Worm (Caenorhabditis elegans) whole organism, mixed stage, embryonic: ENCODE data around the gene C15H9.4.

ENCODE experiments used
- M03D4.4 ChIP-seq: sonication (generic microtip); optimal IDR thresholded peaks from 2 replicates; lab custom pipeline; 2017; ENCODE audit warnings: mild to moderate bottlenecking, missing genetic modification characterization, missing compliant biosample characterization
- blmp-1 ChIP-seq: fragments of 150-350 bp; optimal IDR thresholded peaks from 2 replicates; lab custom pipeline; 2014; ENCODE audit warnings: missing biosample characterization, missing genetic modification characterization
- ces-1 ChIP-seq: fragments of 150-350 bp; optimal IDR thresholded peaks from 2 replicates; lab custom pipeline; 2014; ENCODE audit warnings: missing biosample characterization, missing genetic modification reagents, missing genetic modification characterization
- cnd-1 ChIP-seq: fragments of 200-800 bp; sonication (Bioruptor generic); optimal IDR thresholded peaks from 2 replicates; lab custom pipeline; 2018; ENCODE audit warnings: mild to moderate bottlenecking, missing genetic modification characterization, missing compliant biosample characterization
- elt-1 ChIP-seq: sonication (generic microtip); optimal IDR thresholded peaks from 2 replicates; lab custom pipeline; 2017; ENCODE audit warnings: missing genetic modification characterization, mild to moderate bottlenecking, missing compliant biosample characterization, antibody characterized with exemption, moderate library complexity, borderline replicate concordance; ENCODE audit not compliant: insufficient read depth
- ham-2 ChIP-seq: fragments of 200-800 bp; sonication (Bioruptor generic); optimal IDR thresholded peaks from 2 replicates; lab custom pipeline; 2018; ENCODE audit warnings: mild to moderate bottlenecking, missing genetic modification characterization, missing compliant biosample characterization
- hlh-1 ChIP-seq: fragments of 150-350 bp; optimal IDR thresholded peaks from 2 replicates; lab custom pipeline; 2014; ENCODE audit warnings: missing biosample characterization, missing genetic modification reagents, missing genetic modification characterization
- lin-13 ChIP-seq: fragments of 150-350 bp; optimal IDR thresholded peaks from 2 replicates; lab custom pipeline; 2014; ENCODE audit warnings: missing biosample characterization, missing genetic modification characterization
- mab-5 ChIP-seq: fragments of 150-350 bp; optimal IDR thresholded peaks from 2 replicates; lab custom pipeline; 2014; ENCODE audit warnings: missing biosample characterization, missing genetic modification characterization
- mep-1 ChIP-seq: fragments of 150-350 bp; optimal IDR thresholded peaks from 2 replicates; lab custom pipeline; 2017; ENCODE audit warnings: missing biosample characterization, missing genetic modification reagents, missing genetic modification characterization, inconsistent platforms
- mls-2 ChIP-seq: sonication (generic microtip); optimal IDR thresholded peaks from 2 replicates; lab custom pipeline; 2016; ENCODE audit warnings: mild to moderate bottlenecking, missing genetic modification characterization, moderate library complexity, missing compliant biosample characterization
- nhr-12 ChIP-seq: fragments of 150-350 bp; optimal IDR thresholded peaks from 2 replicates; lab custom pipeline; 2014; ENCODE audit warnings: missing biosample characterization, missing genetic modification characterization
- nhr-2 ChIP-seq: fragments of 150-350 bp; optimal IDR thresholded peaks from 2 replicates; lab custom pipeline; 2014; ENCODE audit warnings: missing biosample characterization, missing genetic modification characterization
- nhr-237 ChIP-seq: fragments of 150-350 bp; optimal IDR thresholded peaks from 2 replicates; lab custom pipeline; 2014; ENCODE audit warnings: missing biosample characterization, missing genetic modification characterization
- nhr-76 ChIP-seq: sonication (generic microtip); optimal IDR thresholded peaks from 2 replicates; lab custom pipeline; 2017; ENCODE audit warnings: missing biosample characterization, missing genetic modification characterization
- pha-4 ChIP-seq: fragments of 150-350 bp; optimal IDR thresholded peaks from 2 replicates; lab custom pipeline; 2018; ENCODE audit warnings: missing biosample characterization, missing genetic modification reagents, missing genetic modification characterization
- sem-2 ChIP-seq: fragments of 200-800 bp; sonication (Bioruptor generic); optimal IDR thresholded peaks from 2 replicates; lab custom pipeline; 2018; ENCODE audit warnings: mild to moderate bottlenecking, missing genetic modification characterization, missing compliant biosample characterization
- sptf-1 ChIP-seq: sonication (generic microtip); optimal IDR thresholded peaks from 2 replicates; lab custom pipeline; 2017; ENCODE audit warnings: mild to moderate bottlenecking, missing genetic modification characterization, moderate library complexity, missing compliant biosample characterization
- unc-120 ChIP-seq: sonication (generic microtip); optimal IDR thresholded peaks from 2 replicates; lab custom pipeline; 2017; ENCODE audit warnings: missing genetic modification characterization, missing compliant biosample characterization; ENCODE audit not compliant: poor library complexity, severe bottlenecking
- unc-39 ChIP-seq: fragments of 150-350 bp; optimal IDR thresholded peaks from 2 replicates; lab custom pipeline; 2014; ENCODE audit warnings: missing biosample characterization, missing genetic modification characterization
- unc-62 ChIP-seq: fragments of 150-350 bp; optimal IDR thresholded peaks from 2 replicates; lab custom pipeline; 2014; ENCODE audit warnings: missing biosample characterization, missing genetic modification reagents, missing genetic modification characterization
- zip-8 ChIP-seq: fragments of 150-350 bp; optimal IDR thresholded peaks from 2 replicates; lab custom pipeline; 2014; ENCODE audit warnings: missing biosample characterization, missing genetic modification characterization

The C15H9.4 gene

ce11 chrX:6145921-6146320 is 48.5 kb downstream of the C15H9.4 start:
- no peak for TF ChIP-seq mls-2 (tag; lab: Kevin White, UChicago)
- no peak for TF ChIP-seq unc-39
- TF ChIP-seq sem-2 = no peak
- TF ChIP-seq nhr-12 (tag; lab: Kevin White, UChicago) = no peak
- TF ChIP-seq zip-8 (tag; lab: Kevin White, UChicago) = no peak
- TF ChIP-seq ham-2 (GFP tag; lab: Kevin White, UChicago) = no peak
- no peak for TF ChIP-seq nhr-237 (tag; lab: Kevin White, UChicago)
- no peak for TF ChIP-seq mab-5 (tag; lab: Kevin White, UChicago)
- TF ChIP-seq M03D4.4 = no peak
- no peak for TF ChIP-seq nhr-2
- TF ChIP-seq lin-13 = no peak
- no peak for TF ChIP-seq cnd-1 (tag; lab: Kevin White, UChicago)
- peak; percentile 45 for TF ChIP-seq unc-120 (tag; lab: Kevin White, UChicago)
- no peak for TF ChIP-seq pha-4 (tag; lab: Kevin White, UChicago)
- TF ChIP-seq hlh-1 (tag; lab: Kevin White, UChicago) = peak; percentile 94
- no peak for TF ChIP-seq elt-1 (tag; lab: Kevin White, UChicago)
- TF ChIP-seq nhr-76 (tag; lab: Kevin White, UChicago) = no peak
- no peak for TF ChIP-seq mep-1 (tag; lab: Kevin White, UChicago)
- TF ChIP-seq ces-1 (GFP tag; lab: Kevin White, UChicago) = no peak
- peak; percentile 81 for TF ChIP-seq unc-62 (GFP tag; lab: Kevin White, UChicago)

- no peak for TF ChIP-seq pha-4 (tag; lab: Kevin White, UChicago)
- TF ChIP-seq nhr-76 (tag; lab: Kevin White, UChicago) = no peak
- TF ChIP-seq zip-8 (tag; lab: Kevin White, UChicago) = no peak
These were observed 53.0 kb downstream of the C15H9.4 start, which contains the start of gene tag-275 for ce11 chrX:6150449-6150848. Gene tag-275 (minus strand): TSS chrX:6150549.

ce11 chrX:6150949-6151519 is 53.6 kb downstream of the C15H9.4 start:
- TF ChIP-seq mls-2 (tag; lab: Kevin White, UChicago) (peak; percentile 37), sptf-1 (tag; lab: Kevin White, UChicago) (peak; percentile 15), zip-8 (tag; lab: Kevin White, UChicago) (no peak), nhr-2 (peak; percentile 47), unc-62 (GFP tag; lab: Kevin White, UChicago) (peak; percentile 2), blmp-1 (tag; lab: Kevin White, UChicago) (no peak), pha-4 (tag; lab: Kevin White, UChicago) (no peak), nhr-237 (tag; lab: Kevin White, UChicago) (no peak), unc-120 (tag; lab: Kevin White, UChicago) (peak; percentile 51), hlh-1 (tag; lab: Kevin White, UChicago) (peak; percentile 75)

ce11 chrX:6155436-6155835 is 58.0 kb downstream of the C15H9.4 start:
- peak; percentile 85 for TF ChIP-seq ces-1 (GFP tag; lab: Kevin White, UChicago)
- TF ChIP-seq mab-5 (tag; lab: Kevin White, UChicago) = no peak
